Worm (Caenorhabditis elegans) whole organism, L2 larva: Measurements from ENCODE around the gene Y47C4A.1.

ENCODE experiments used
- aly-2 ChIP-seq: fragments of 150-350 bp; optimal IDR thresholded peaks from 2 replicates; lab custom pipeline; 2014; ENCODE audit warnings: missing biosample characterization, missing genetic modification characterization
- egl-27 ChIP-seq: sonication (generic microtip); optimal IDR thresholded peaks from 3 replicates; lab custom pipeline; 2017; ENCODE audit warnings: missing biosample characterization, missing genetic modification reagents, missing genetic modification characterization
- elt-1 ChIP-seq: fragments of 150-350 bp; optimal IDR thresholded peaks from 2 replicates; lab custom pipeline; 2014; ENCODE audit warnings: missing biosample characterization, missing genetic modification characterization
- lin-13 ChIP-seq: fragments of 150-350 bp; optimal IDR thresholded peaks from 2 replicates; lab custom pipeline; 2014; ENCODE audit warnings: missing biosample characterization, missing genetic modification reagents, missing genetic modification characterization
- mab-5 ChIP-seq: fragments of 150-350 bp; optimal IDR thresholded peaks from 2 replicates; lab custom pipeline; 2014; ENCODE audit warnings: missing biosample characterization, missing genetic modification characterization
- mdl-1 ChIP-seq, 2 experiments: fragments of 150-350 bp in 1 of 2; sonication (generic microtip) in 1 of 2; optimal IDR thresholded peaks; 2 replicates each; lab custom pipeline; 2017; ENCODE audit warnings: missing biosample characterization in 2 of 2, missing genetic modification characterization in 2 of 2
- nhr-10 ChIP-seq: sonication (generic microtip); optimal IDR thresholded peaks from 2 replicates; lab custom pipeline; 2017; ENCODE audit warnings: missing biosample characterization, missing genetic modification characterization
- nhr-12 ChIP-seq: fragments of 150-350 bp; optimal IDR thresholded peaks from 2 replicates; lab custom pipeline; 2014; ENCODE audit warnings: missing biosample characterization, missing genetic modification characterization
- nhr-77 ChIP-seq: fragments of 150-350 bp; optimal IDR thresholded peaks from 2 replicates; lab custom pipeline; 2014; ENCODE audit warnings: missing biosample characterization, missing genetic modification characterization
- unc-39 ChIP-seq: fragments of 150-350 bp; optimal IDR thresholded peaks from 2 replicates; lab custom pipeline; 2014; ENCODE audit warnings: missing biosample characterization, missing genetic modification characterization
- zag-1 ChIP-seq: fragments of 150-350 bp; optimal IDR thresholded peaks from 2 replicates; lab custom pipeline; 2014; ENCODE audit warnings: missing biosample characterization, missing genetic modification characterization

- TF ChIP-seq egl-27 (peak; percentile 22), aly-2 (tag; lab: Kevin White, UChicago) (no peak), elt-1 (no peak), nhr-10 (no peak), mdl-1 (tag; optimal IDR thresholded peaks at IDR 0.05; lab: Kevin White, UChicago) (peak; percentile 84 to 96), mab-5 (tag; lab: Kevin White, UChicago) (no peak), zag-1 (tag; lab: Kevin White, UChicago) (peak; percentile 46), lin-13 (GFP tag; lab: Kevin White, UChicago) (peak; percentile 42), unc-39 (no peak), nhr-12 (tag; lab: Kevin White, UChicago) (no peak), nhr-77 (tag; lab: Kevin White, UChicago) (no peak)
Observed at ce11 chrX:324021-324420, 38.0 kb upstream of the Y47C4A.1 start.
